Worm (Caenorhabditis elegans) whole organism, L4 larva: ENCODE measurements around the gene fbxa-99.

Source experiments
- F37D6.2 ChIP-seq: sonication (generic microtip); optimal IDR thresholded peaks from 2 replicates; lab custom pipeline; 2016; ENCODE audit warnings: mild to moderate bottlenecking, missing genetic modification characterization, missing compliant biosample characterization
- T20F7.1 ChIP-seq: fragments of 200-800 bp; sonication (Bioruptor generic); optimal IDR thresholded peaks from 2 replicates; lab custom pipeline; 2018; ENCODE audit warnings: mild to moderate bottlenecking, missing genetic modification characterization, missing compliant biosample characterization
- aha-1 ChIP-seq: fragments of 150-350 bp; peaks from one replicate; lab custom pipeline; 2014; ENCODE audit warnings: missing biosample characterization, missing genetic modification characterization
- egl-27 ChIP-seq: sonication (generic microtip); optimal IDR thresholded peaks from 3 replicates; lab custom pipeline; 2017; ENCODE audit warnings: missing biosample characterization, missing genetic modification reagents, missing genetic modification characterization
- egl-43 ChIP-seq: fragments of 200-800 bp; sonication (Bioruptor generic); IDR thresholded peaks from 2 replicates; pipeline ENCODE4 v1.3.6; 2022; ENCODE audit warnings: missing genetic modification reagents, missing genetic modification characterization, missing compliant biosample characterization
- fos-1 ChIP-seq: fragments of 150-350 bp; optimal IDR thresholded peaks from 2 replicates; lab custom pipeline; 2014; ENCODE audit warnings: missing biosample characterization, missing genetic modification characterization
- mxl-2 ChIP-seq: fragments of 200-800 bp; sonication (Bioruptor generic); conservative IDR thresholded peaks from 2 replicates; pipeline ENCODE4 v1.3.6; 2022; ENCODE audit warnings: missing genetic modification reagents, missing genetic modification characterization, missing compliant biosample characterization
- mxl-3 ChIP-seq: fragments of 200-800 bp; sonication (Bioruptor generic); optimal IDR thresholded peaks from 2 replicates; lab custom pipeline; 2018; ENCODE audit warnings: mild to moderate bottlenecking, missing genetic modification characterization, missing compliant biosample characterization
- nhr-25 ChIP-seq: sonication (generic microtip); optimal IDR thresholded peaks from 2 replicates; lab custom pipeline; 2017; ENCODE audit warnings: missing genetic modification characterization, mild to moderate bottlenecking, missing compliant biosample characterization, antibody characterized with exemption, moderate library complexity, borderline replicate concordance; ENCODE audit not compliant: insufficient read depth
- rbr-2 ChIP-seq: sonication (generic microtip); optimal IDR thresholded peaks from 2 replicates; lab custom pipeline; 2016; ENCODE audit warnings: missing genotype, missing genetic modification characterization, missing compliant biosample characterization
- skn-1 ChIP-seq: fragments of 150-350 bp; optimal IDR thresholded peaks from 2 replicates; lab custom pipeline; 2014; ENCODE audit warnings: missing biosample characterization, missing genetic modification characterization
- snpc-4 ChIP-seq: fragments of 150-350 bp; optimal IDR thresholded peaks from 2 replicates; lab custom pipeline; 2014; ENCODE audit warnings: missing biosample characterization, missing genetic modification characterization
- zag-1 ChIP-seq: fragments of 150-350 bp; optimal IDR thresholded peaks from 2 replicates; lab custom pipeline; 2014; ENCODE audit warnings: missing biosample characterization, missing genetic modification characterization
- ztf-7 ChIP-seq: fragments of 150-350 bp; optimal IDR thresholded peaks from 2 replicates; lab custom pipeline; 2014; ENCODE audit warnings: missing biosample characterization, missing genetic modification characterization

DNA sequence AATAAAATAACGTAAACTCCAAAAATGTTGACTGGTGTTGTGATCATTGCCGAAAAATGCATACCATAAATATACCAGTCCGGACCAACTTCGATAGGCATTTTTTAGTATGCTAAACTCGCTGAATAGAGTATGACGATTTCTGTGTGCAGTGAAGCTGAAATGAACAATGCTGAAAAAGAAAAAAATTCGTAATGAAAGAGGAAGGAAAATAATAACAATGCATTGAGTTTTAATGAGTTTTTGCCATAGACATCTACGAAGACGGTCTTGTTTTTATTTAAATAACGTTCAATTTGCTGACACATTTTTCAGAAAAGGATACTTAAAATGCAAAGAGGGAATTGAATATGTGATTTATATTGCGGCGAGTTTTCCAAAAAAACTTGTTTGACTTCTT lies 15.1 kb downstream of the fbxa-99 start, which contains the start of gene sri-1:
- TF ChIP-seq egl-43: no peak
- TF ChIP-seq F37D6.2 (tag; lab: Kevin White, UChicago): no peak
- no peak for TF ChIP-seq mxl-3
- no peak for TF ChIP-seq nhr-25 (tag; lab: Kevin White, UChicago)
- TF ChIP-seq ztf-7: no peak
- no peak for TF ChIP-seq zag-1 (tag; lab: Kevin White, UChicago)
- TF ChIP-seq aha-1 (tag; lab: Kevin White, UChicago): no peak
- TF ChIP-seq fos-1 (tag; lab: Kevin White, UChicago): no peak
- TF ChIP-seq rbr-2 (tag; lab: Kevin White, UChicago): no peak
- no peak for TF ChIP-seq egl-27 (tag; lab: Kevin White, UChicago)
- TF ChIP-seq snpc-4 (tag; lab: Kevin White, UChicago): no peak
- TF ChIP-seq mxl-2 (GFP tag; lab: Robert Waterston, UW): no peak
- no peak for TF ChIP-seq skn-1
- no peak for TF ChIP-seq T20F7.1 (GFP tag; lab: Kevin White, UChicago)
